Fruit fly (Drosophila melanogaster) whole organism, prepupa: Measurements from ENCODE around the gene CG34462.
A peak's percentile ranks its signal among the peaks of the same experiment; 100 is the strongest.

ENCODE experiments used
- Blimp-1 ChIP-seq: fragments of 200-800 bp; sonication (Bioruptor generic); optimal IDR thresholded peaks from 3 replicates; lab custom pipeline; 2017; ENCODE audit warnings: missing biosample characterization, missing genetic modification characterization, mild to moderate bottlenecking, moderate library complexity, missing genetic modification reagents
- CG10631 ChIP-seq: fragments of 200-800 bp; sonication (Bioruptor generic); optimal IDR thresholded peaks from 2 replicates; lab custom pipeline; 2016; ENCODE audit warnings: missing biosample characterization, missing genetic modification characterization
- CG10669 ChIP-seq: fragments of 200-800 bp; sonication (Bioruptor generic); optimal IDR thresholded peaks from 3 replicates; lab custom pipeline; 2018; ENCODE audit warnings: missing biosample characterization, mild to moderate bottlenecking, missing genetic modification characterization, moderate library complexity
- CG11294 ChIP-seq: fragments of 200-800 bp; sonication (Bioruptor generic); IDR thresholded peaks from 2 replicates; pipeline ENCODE4 v1.3.6; 2022; ENCODE audit warnings: missing biosample characterization, missing genetic modification characterization
- CG11762 ChIP-seq: fragments of 200-800 bp; sonication (Bioruptor generic); optimal IDR thresholded peaks from 3 replicates; lab custom pipeline; 2016; ENCODE audit warnings: missing biosample characterization, missing genetic modification characterization; ENCODE audit not compliant: insufficient read depth
- CG11902 ChIP-seq: fragments of 200-800 bp; sonication (Bioruptor generic); optimal IDR thresholded peaks from 3 replicates; lab custom pipeline; 2016; ENCODE audit warnings: missing biosample characterization, missing genetic modification characterization
- CG15336 ChIP-seq: fragments of 200-800 bp; sonication (Bioruptor generic); IDR thresholded peaks from 2 replicates; pipeline ENCODE4 v1.3.6; 2022; ENCODE audit warnings: missing biosample characterization, missing genetic modification characterization
- CG1621 ChIP-seq: fragments of 200-800 bp; sonication (Bioruptor generic); optimal IDR thresholded peaks from 3 replicates; lab custom pipeline; 2018; ENCODE audit warnings: missing biosample characterization, mild to moderate bottlenecking, missing genetic modification characterization
- CG16779 ChIP-seq: fragments of 200-800 bp; sonication (Bioruptor generic); optimal IDR thresholded peaks from 3 replicates; lab custom pipeline; 2017; ENCODE audit warnings: missing biosample characterization, mild to moderate bottlenecking, missing genetic modification characterization
- CG3032 ChIP-seq: fragments of 200-800 bp; optimal IDR thresholded peaks from 2 replicates; lab custom pipeline; 2019; ENCODE audit warnings: missing biosample characterization, mild to moderate bottlenecking, missing genetic modification characterization, moderate library complexity
- CG31627 ChIP-seq: fragments of 200-800 bp; sonication (Bioruptor generic); optimal IDR thresholded peaks from 3 replicates; lab custom pipeline; 2016; ENCODE audit warnings: missing biosample characterization, missing genetic modification characterization
- CG32006 ChIP-seq: fragments of 200-800 bp; sonication (Bioruptor generic); optimal IDR thresholded peaks from 3 replicates; lab custom pipeline; 2017; ENCODE audit warnings: missing biosample characterization, mild to moderate bottlenecking, missing genetic modification characterization
- CG34406 ChIP-seq: fragments of 200-800 bp; sonication (Bioruptor generic); optimal IDR thresholded peaks from 3 replicates; lab custom pipeline; 2016; ENCODE audit warnings: missing biosample characterization, missing genetic modification characterization
- CG3919 ChIP-seq: fragments of 200-800 bp; sonication (Bioruptor generic); optimal IDR thresholded peaks from 3 replicates; lab custom pipeline; 2016; ENCODE audit warnings: missing biosample characterization, missing genetic modification characterization
- CG4318 ChIP-seq: fragments of 200-800 bp; sonication (Bioruptor generic); optimal IDR thresholded peaks from 3 replicates; lab custom pipeline; 2017; ENCODE audit warnings: missing biosample characterization, mild to moderate bottlenecking, missing genetic modification characterization
- CG6276 ChIP-seq: fragments of 200-800 bp; sonication (Bioruptor generic); optimal IDR thresholded peaks from 2 replicates; lab custom pipeline; 2017; ENCODE audit warnings: missing biosample characterization, mild to moderate bottlenecking, missing genetic modification characterization
- CG6792 ChIP-seq: fragments of 200-800 bp; sonication (Bioruptor generic); optimal IDR thresholded peaks from 3 replicates; lab custom pipeline; 2016; ENCODE audit warnings: missing biosample characterization, missing genetic modification characterization
- CG6854 ChIP-seq: fragments of 200-800 bp; sonication (Bioruptor generic); optimal IDR thresholded peaks from 2 replicates; lab custom pipeline; 2017; ENCODE audit warnings: missing biosample characterization, mild to moderate bottlenecking, missing genetic modification characterization
- CG7368 ChIP-seq: fragments of 200-800 bp; sonication (Bioruptor generic); optimal IDR thresholded peaks from 3 replicates; lab custom pipeline; 2016; ENCODE audit warnings: missing biosample characterization, missing genetic modification characterization
- CG8319 ChIP-seq: fragments of 200-800 bp; sonication (Bioruptor generic); optimal IDR thresholded peaks from 3 replicates; lab custom pipeline; 2016; ENCODE audit warnings: missing biosample characterization, missing genetic modification characterization
- CG8632 ChIP-seq: fragments of 200-800 bp; sonication (Bioruptor generic); optimal IDR thresholded peaks from 3 replicates; lab custom pipeline; 2016; ENCODE audit warnings: missing biosample characterization, missing genetic modification characterization
- CG9139 ChIP-seq: fragments of 200-800 bp; sonication (Bioruptor generic); optimal IDR thresholded peaks from 3 replicates; lab custom pipeline; 2017; ENCODE audit warnings: missing biosample characterization, mild to moderate bottlenecking, missing genetic modification characterization
- Eip93F ChIP-seq: fragments of 200-800 bp; sonication (Bioruptor generic); optimal IDR thresholded peaks from 2 replicates; lab custom pipeline; 2016; ENCODE audit warnings: missing biosample characterization, mild to moderate bottlenecking, missing genetic modification characterization
- Ets21C ChIP-seq: fragments of 200-800 bp; sonication (Bioruptor generic); optimal IDR thresholded peaks from 3 replicates; lab custom pipeline; 2016; ENCODE audit warnings: missing biosample characterization, missing genetic modification characterization
- Ets96B ChIP-seq: fragments of 200-800 bp; optimal IDR thresholded peaks from 2 replicates; lab custom pipeline; 2019; ENCODE audit warnings: missing biosample characterization, mild to moderate bottlenecking, missing genetic modification characterization, moderate library complexity
- Gug ChIP-seq: fragments of 200-800 bp; sonication (Bioruptor generic); IDR thresholded peaks from 2 replicates; pipeline ENCODE4 v1.3.6; 2022; ENCODE audit warnings: missing biosample characterization, missing genetic modification characterization
- Hr38 ChIP-seq: sonication (Bioruptor generic); optimal IDR thresholded peaks from 2 replicates; lab custom pipeline; 2016; ENCODE audit warnings: missing biosample characterization, missing genetic modification characterization
- Hr39 ChIP-seq: fragments of 200-800 bp; sonication (Bioruptor generic); optimal IDR thresholded peaks from 2 replicates; lab custom pipeline; 2016; ENCODE audit warnings: missing biosample characterization, missing genetic modification characterization
- Hr4 ChIP-seq: fragments of 200-800 bp; sonication (Bioruptor generic); optimal IDR thresholded peaks from 3 replicates; lab custom pipeline; 2016; ENCODE audit warnings: missing biosample characterization, missing genetic modification characterization
- Lpt ChIP-seq: fragments of 200-800 bp; sonication (Bioruptor generic); optimal IDR thresholded peaks from 3 replicates; lab custom pipeline; 2016; ENCODE audit warnings: missing biosample characterization, missing genetic modification characterization
- Met ChIP-seq: fragments of 200-800 bp; sonication (Bioruptor generic); optimal IDR thresholded peaks from 3 replicates; lab custom pipeline; 2016; ENCODE audit warnings: missing biosample characterization, missing genetic modification characterization
- OdsH ChIP-seq: fragments of 200-800 bp; sonication (Bioruptor generic); optimal IDR thresholded peaks from 3 replicates; lab custom pipeline; 2016; ENCODE audit warnings: missing biosample characterization, missing genetic modification characterization
- Smox ChIP-seq: fragments of 200-800 bp; sonication (Bioruptor generic); optimal IDR thresholded peaks from 3 replicates; lab custom pipeline; 2016; ENCODE audit warnings: missing biosample characterization, missing genetic modification characterization
- Sox14 ChIP-seq: fragments of 200-800 bp; sonication (Bioruptor generic); optimal IDR thresholded peaks from 3 replicates; lab custom pipeline; 2016; ENCODE audit warnings: missing biosample characterization, missing genetic modification characterization
- Sox15 ChIP-seq: fragments of 200-800 bp; sonication (Bioruptor generic); optimal IDR thresholded peaks from 3 replicates; lab custom pipeline; 2016; ENCODE audit warnings: missing biosample characterization, missing genetic modification characterization
- achi ChIP-seq: fragments of 200-800 bp; sonication (Bioruptor generic); optimal IDR thresholded peaks from 3 replicates; lab custom pipeline; 2016; ENCODE audit warnings: missing biosample characterization, missing genetic modification characterization
- acj6 ChIP-seq: fragments of 200-800 bp; sonication (Bioruptor generic); optimal IDR thresholded peaks from 3 replicates; lab custom pipeline; 2016; ENCODE audit warnings: missing biosample characterization, missing genetic modification characterization
- cyc ChIP-seq: fragments of 200-800 bp; sonication (Bioruptor generic); optimal IDR thresholded peaks from 3 replicates; lab custom pipeline; 2016; ENCODE audit warnings: missing biosample characterization, missing genetic modification characterization
- dac ChIP-seq: fragments of 200-800 bp; sonication (Bioruptor generic); optimal IDR thresholded peaks from 2 replicates; lab custom pipeline; 2017; ENCODE audit warnings: missing biosample characterization, mild to moderate bottlenecking, missing genetic modification characterization
- dsx ChIP-seq: fragments of 200-800 bp; optimal IDR thresholded peaks from 3 replicates; lab custom pipeline; 2019; ENCODE audit warnings: missing biosample characterization, mild to moderate bottlenecking, missing genetic modification characterization, moderate library complexity; ENCODE audit not compliant: poor library complexity, severe bottlenecking
- eg ChIP-seq: fragments of 200-800 bp; sonication (Bioruptor generic); IDR thresholded peaks from 3 replicates; pipeline ENCODE4 v1.3.6; 2022; ENCODE audit warnings: missing biosample characterization, missing genetic modification characterization
- esn ChIP-seq: fragments of 200-800 bp; sonication (Bioruptor generic); optimal IDR thresholded peaks from 2 replicates; lab custom pipeline; 2016; ENCODE audit warnings: missing biosample characterization, mild to moderate bottlenecking, missing genetic modification characterization, moderate library complexity
- fd59A ChIP-seq: fragments of 200-800 bp; sonication (Bioruptor generic); optimal IDR thresholded peaks from 2 replicates; lab custom pipeline; 2017; ENCODE audit warnings: missing biosample characterization, mild to moderate bottlenecking, missing genetic modification characterization, missing genetic modification reagents
- fd85E ChIP-seq: fragments of 200-800 bp; sonication (Bioruptor generic); optimal IDR thresholded peaks from 3 replicates; lab custom pipeline; 2016; ENCODE audit warnings: missing biosample characterization, missing genetic modification characterization
- fkh ChIP-seq: fragments of 200-800 bp; sonication (Bioruptor generic); optimal IDR thresholded peaks from 3 replicates; lab custom pipeline; 2017; ENCODE audit warnings: missing biosample characterization, mild to moderate bottlenecking, missing genetic modification characterization, moderate library complexity
- lz ChIP-seq: fragments of 200-800 bp; sonication (Bioruptor generic); optimal IDR thresholded peaks from 3 replicates; lab custom pipeline; 2016; ENCODE audit warnings: missing biosample characterization, missing genetic modification characterization
- net ChIP-seq: fragments of 200-800 bp; sonication (Bioruptor generic); optimal IDR thresholded peaks from 3 replicates; lab custom pipeline; 2016; ENCODE audit warnings: missing biosample characterization, missing genetic modification characterization
- pdm3 ChIP-seq: fragments of 200-800 bp; sonication (Bioruptor generic); optimal IDR thresholded peaks from 3 replicates; lab custom pipeline; 2016; ENCODE audit warnings: missing biosample characterization, missing genetic modification characterization
- salr ChIP-seq, 2 experiments: fragments of 200-800 bp; sonication (Bioruptor generic); optimal IDR thresholded peaks; 3 replicates each; lab custom pipeline; 2016 to 2018; ENCODE audit warnings: missing biosample characterization in 2 of 2, missing genetic modification characterization in 2 of 2, mild to moderate bottlenecking in 1 of 2
- spab ChIP-seq: fragments of 200-800 bp; sonication (Bioruptor generic); optimal IDR thresholded peaks from 2 replicates; lab custom pipeline; 2017; ENCODE audit warnings: missing biosample characterization, mild to moderate bottlenecking, missing genetic modification characterization, missing genetic modification reagents
- ss ChIP-seq, 2 experiments: fragments of 200-800 bp; sonication (Bioruptor generic); optimal IDR thresholded peaks; 2 replicates in 1 of 2; 3 replicates in 1 of 2; lab custom pipeline; 2017 to 2018; ENCODE audit warnings: mild to moderate bottlenecking in 2 of 2, missing biosample characterization in 2 of 2, missing genetic modification characterization in 2 of 2, moderate library complexity in 1 of 2
- svp ChIP-seq: fragments of 200-800 bp; sonication (Bioruptor generic); peaks from one replicate; lab custom pipeline; 2016; ENCODE audit warnings: missing biosample characterization, missing genetic modification characterization
- vri ChIP-seq: fragments of 200-800 bp; sonication (Bioruptor generic); optimal IDR thresholded peaks from 3 replicates; lab custom pipeline; 2016; ENCODE audit warnings: missing biosample characterization, mild to moderate bottlenecking, missing genetic modification characterization

Gene CG34462

DNA sequence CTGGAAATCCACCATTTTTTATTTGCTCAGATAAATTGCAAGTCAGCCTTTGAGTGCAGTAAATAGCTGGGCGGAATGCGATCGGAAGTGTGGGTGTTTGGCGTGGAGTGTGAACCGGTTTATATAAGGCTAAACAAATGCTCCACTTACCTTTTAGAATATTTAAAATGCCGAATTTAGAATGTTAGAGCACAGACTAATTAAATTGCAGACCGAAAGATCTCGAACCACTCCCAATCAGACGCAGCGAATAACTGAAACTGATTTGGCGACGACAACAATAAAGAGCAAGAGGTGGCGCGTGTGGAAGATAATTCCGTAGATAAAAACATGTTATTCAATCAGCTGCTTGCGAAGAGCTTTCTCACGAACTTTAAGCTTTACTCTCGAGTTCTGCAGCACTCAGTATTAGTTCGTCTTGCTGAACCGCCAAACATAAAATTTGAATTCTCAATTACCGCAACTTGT is 32.3 kb downstream of the CG34462 start, which contains the start of gene Idh:
Gene Idh, minus strand, starts transcription at position 264 of the 468 bp plus-strand sequence.
- no peak for TF ChIP-seq CG7368 (GFP tag; lab: Kevin White, UChicago)
- no peak for TF ChIP-seq Ets21C (GFP tag; lab: Kevin White, UChicago)
- no peak for TF ChIP-seq cyc (GFP tag; lab: Kevin White, UChicago)
- peak; percentile 40 for TF ChIP-seq CG6854 (GFP tag; lab: Kevin White, UChicago)
- no peak for TF ChIP-seq fkh (GFP tag; lab: Kevin White, UChicago)
- TF ChIP-seq svp (GFP tag; lab: Kevin White, UChicago): peak; percentile 84
- peak; percentile 50; the same call in 1 of the 2 replicates for TF ChIP-seq CG15336
- TF ChIP-seq fd85E (GFP tag; lab: Kevin White, UChicago): no peak
- TF ChIP-seq acj6 (GFP tag; lab: Kevin White, UChicago): no peak
- TF ChIP-seq CG31627: no peak
- no peak for TF ChIP-seq Hr39 (GFP tag; lab: Kevin White, UChicago)
- TF ChIP-seq CG6276: peak; percentile 47
- TF ChIP-seq CG9139: no peak
- TF ChIP-seq CG3919 (GFP tag; lab: Kevin White, UChicago): peak; percentile 17
- TF ChIP-seq dac: no peak
- no peak for TF ChIP-seq Sox15 (GFP tag; lab: Kevin White, UChicago)
- TF ChIP-seq CG4318 (GFP tag; lab: Kevin White, UChicago): no peak
- TF ChIP-seq CG6792: no peak
- TF ChIP-seq Hr38 (GFP tag; lab: Kevin White, UChicago): no peak
- TF ChIP-seq CG11762 (GFP tag; lab: Kevin White, UChicago): no peak
- no peak for TF ChIP-seq salr (GFP tag; optimal IDR thresholded peaks at IDR 0.05; lab: Kevin White, UChicago)
- TF ChIP-seq Gug: no peak
- TF ChIP-seq Hr4: no peak
- no peak for TF ChIP-seq CG11294 (GFP tag; lab: Robert Waterston, UW)
- TF ChIP-seq Eip93F (GFP tag; lab: Kevin White, UChicago): no peak
- peak; percentile 63 for TF ChIP-seq net (GFP tag; lab: Kevin White, UChicago)
- peak; percentile 17 for TF ChIP-seq Lpt
- no peak for TF ChIP-seq Sox14 (GFP tag; lab: Kevin White, UChicago)
- TF ChIP-seq Met: peak; percentile 20
- no peak for TF ChIP-seq CG11902 (GFP tag; lab: Kevin White, UChicago)
- no peak for TF ChIP-seq fd59A (GFP tag; lab: Kevin White, UChicago)
- TF ChIP-seq CG8632 (GFP tag; lab: Kevin White, UChicago): no peak
- TF ChIP-seq dsx: peak; percentile 24
- TF ChIP-seq eg: no peak; the same call in 2 of the 3 replicates
- no peak for TF ChIP-seq CG3032 (tag; lab: Kevin White, UChicago)
- TF ChIP-seq CG34406: peak; percentile 18
- TF ChIP-seq CG10631 (GFP tag; lab: Kevin White, UChicago): no peak
- no peak for TF ChIP-seq OdsH (GFP tag; lab: Kevin White, UChicago)
- TF ChIP-seq spab (GFP tag; lab: Kevin White, UChicago): no peak
- TF ChIP-seq pdm3: no peak
- peak in 1 of 2 experiments; percentile 32 for TF ChIP-seq ss (GFP tag; optimal IDR thresholded peaks at IDR 0.05; lab: Kevin White, UChicago)
- no peak for TF ChIP-seq lz (GFP tag; lab: Kevin White, UChicago)
- no peak for TF ChIP-seq Smox (GFP tag; lab: Kevin White, UChicago)
- TF ChIP-seq CG16779 (tag; lab: Kevin White, UChicago): no peak
- TF ChIP-seq achi (GFP tag; lab: Kevin White, UChicago): no peak
- TF ChIP-seq vri (GFP tag; lab: Kevin White, UChicago): peak; percentile 79
- TF ChIP-seq CG10669 (GFP tag; lab: Kevin White, UChicago): no peak
- TF ChIP-seq CG8319 (GFP tag; lab: Kevin White, UChicago): no peak
- TF ChIP-seq Ets96B (tag; lab: Kevin White, UChicago): no peak
- peak; percentile 57 for TF ChIP-seq esn
- TF ChIP-seq CG32006 (GFP tag; lab: Kevin White, UChicago): no peak
- no peak for TF ChIP-seq CG1621 (tag; lab: Kevin White, UChicago)
- TF ChIP-seq Blimp-1: peak; percentile 25
